Worm (Caenorhabditis elegans) whole organism, late embryonic: ENCODE results near the gene prp-18.

Source experiments
- K02D7.2 ChIP-seq: sonication (generic microtip); optimal IDR thresholded peaks from 2 replicates; lab custom pipeline; 2017; ENCODE audit warnings: mild to moderate bottlenecking, missing genetic modification characterization, missing compliant biosample characterization
- T23F11.4 ChIP-seq: fragments of 200-800 bp; sonication (Bioruptor generic); optimal IDR thresholded peaks from 2 replicates; lab custom pipeline; 2018; ENCODE audit warnings: mild to moderate bottlenecking, missing genetic modification characterization, missing compliant biosample characterization
- ahr-1 ChIP-seq: sonication (generic microtip); optimal IDR thresholded peaks from 2 replicates; lab custom pipeline; 2016; ENCODE audit warnings: missing genetic modification characterization, missing compliant biosample characterization
- ceh-14 ChIP-seq: sonication (generic microtip); optimal IDR thresholded peaks from 2 replicates; lab custom pipeline; 2016; ENCODE audit warnings: missing genotype, missing genetic modification characterization, missing compliant biosample characterization
- ceh-18 ChIP-seq: sonication (generic microtip); optimal IDR thresholded peaks from 2 replicates; lab custom pipeline; 2016; ENCODE audit warnings: missing genetic modification characterization, missing compliant biosample characterization
- ceh-19 ChIP-seq: fragments of 200-800 bp; sonication (Bioruptor generic); optimal IDR thresholded peaks from 2 replicates; lab custom pipeline; 2018; ENCODE audit warnings: mild to moderate bottlenecking, missing genetic modification characterization, missing compliant biosample characterization
- ceh-2 ChIP-seq: sonication (generic microtip); optimal IDR thresholded peaks from 2 replicates; lab custom pipeline; 2016; ENCODE audit warnings: missing genotype, missing genetic modification characterization, missing compliant biosample characterization
- ceh-24 ChIP-seq: sonication (generic microtip); optimal IDR thresholded peaks from 2 replicates; lab custom pipeline; 2016; ENCODE audit warnings: mild to moderate bottlenecking, missing genetic modification characterization, missing compliant biosample characterization
- ceh-30 ChIP-seq: fragments of 150-350 bp; optimal IDR thresholded peaks from 2 replicates; lab custom pipeline; 2014; ENCODE audit warnings: missing biosample characterization, missing genetic modification characterization
- ceh-31 ChIP-seq: sonication (generic microtip); optimal IDR thresholded peaks from 2 replicates; lab custom pipeline; 2016; ENCODE audit warnings: missing genetic modification characterization, missing compliant biosample characterization
- ceh-34 ChIP-seq: sonication (generic microtip); optimal IDR thresholded peaks from 2 replicates; lab custom pipeline; 2016; ENCODE audit warnings: mild to moderate bottlenecking, missing genetic modification characterization, missing compliant biosample characterization
- ceh-45 ChIP-seq: fragments of 200-800 bp; sonication (Bioruptor generic); IDR thresholded peaks from 2 replicates; pipeline ENCODE4 v1.3.6; 2022; ENCODE audit warnings: missing genetic modification reagents, missing genetic modification characterization, missing compliant biosample characterization
- ceh-9 ChIP-seq: sonication (generic microtip); optimal IDR thresholded peaks from 2 replicates; lab custom pipeline; 2016; ENCODE audit warnings: mild to moderate bottlenecking, missing genetic modification characterization, inconsistent platforms, missing compliant biosample characterization
- dve-1 ChIP-seq: sonication (generic microtip); optimal IDR thresholded peaks from 2 replicates; lab custom pipeline; 2017; ENCODE audit warnings: antibody characterized with exemption, mild to moderate bottlenecking, missing genetic modification characterization, missing compliant biosample characterization
- eyg-1 ChIP-seq: sonication (generic microtip); optimal IDR thresholded peaks from 2 replicates; lab custom pipeline; 2016; ENCODE audit warnings: missing genotype, missing genetic modification characterization, missing compliant biosample characterization
- gmeb-2 ChIP-seq: sonication (generic microtip); optimal IDR thresholded peaks from 2 replicates; lab custom pipeline; 2016; ENCODE audit warnings: missing genetic modification characterization, inconsistent platforms, missing compliant biosample characterization
- lim-6 ChIP-seq: sonication (generic microtip); optimal IDR thresholded peaks from 2 replicates; lab custom pipeline; 2016; ENCODE audit warnings: missing genetic modification characterization, missing compliant biosample characterization
- madf-2 ChIP-seq: sonication (generic microtip); optimal IDR thresholded peaks from 2 replicates; lab custom pipeline; 2017; ENCODE audit warnings: missing genetic modification characterization, missing compliant biosample characterization
- nfya-1 ChIP-seq: sonication (generic microtip); optimal IDR thresholded peaks from 2 replicates; lab custom pipeline; 2017; ENCODE audit warnings: missing genetic modification characterization, mild to moderate bottlenecking, missing compliant biosample characterization, antibody characterized with exemption, moderate library complexity
- nhr-11 ChIP-seq: fragments of 150-350 bp; optimal IDR thresholded peaks from 2 replicates; lab custom pipeline; 2014; ENCODE audit warnings: missing biosample characterization, missing genetic modification characterization
- nhr-232 ChIP-seq: sonication (generic microtip); optimal IDR thresholded peaks from 2 replicates; lab custom pipeline; 2016; ENCODE audit warnings: missing genetic modification characterization, missing compliant biosample characterization
- pag-3 ChIP-seq: sonication (generic microtip); optimal IDR thresholded peaks from 2 replicates; lab custom pipeline; 2016; ENCODE audit warnings: missing compliant biosample characterization, missing genetic modification characterization, borderline replicate concordance
- pax-1 ChIP-seq: fragments of 150-350 bp; optimal IDR thresholded peaks from 2 replicates; lab custom pipeline; 2014; ENCODE audit warnings: missing biosample characterization, missing genetic modification characterization
- pha-4 ChIP-seq: fragments of 150-350 bp; optimal IDR thresholded peaks from 2 replicates; lab custom pipeline; 2018; ENCODE audit warnings: missing biosample characterization, missing genetic modification reagents, missing genetic modification characterization
- pqm-1 ChIP-seq: sonication (generic microtip); optimal IDR thresholded peaks from 2 replicates; lab custom pipeline; 2016; ENCODE audit warnings: missing genetic modification characterization, missing compliant biosample characterization
- pros-1 ChIP-seq: fragments of 150-350 bp; optimal IDR thresholded peaks from 2 replicates; lab custom pipeline; 2014; ENCODE audit warnings: missing biosample characterization, missing genetic modification reagents, missing genetic modification characterization
- ref-2 ChIP-seq: sonication (generic microtip); optimal IDR thresholded peaks from 2 replicates; lab custom pipeline; 2016; ENCODE audit warnings: missing genetic modification characterization, missing compliant biosample characterization
- rnt-1 ChIP-seq: sonication (generic microtip); optimal IDR thresholded peaks from 2 replicates; lab custom pipeline; 2016; ENCODE audit warnings: missing genetic modification characterization, missing compliant biosample characterization
- sox-4 ChIP-seq: sonication (generic microtip); optimal IDR thresholded peaks from 2 replicates; lab custom pipeline; 2017; ENCODE audit warnings: mild to moderate bottlenecking, missing genetic modification characterization, inconsistent platforms, missing compliant biosample characterization
- syd-9 ChIP-seq: sonication (generic microtip); optimal IDR thresholded peaks from 2 replicates; lab custom pipeline; 2016; ENCODE audit warnings: mild to moderate bottlenecking, missing genetic modification characterization, moderate library complexity, missing compliant biosample characterization
- tbx-2 ChIP-seq: sonication (generic microtip); optimal IDR thresholded peaks from 2 replicates; lab custom pipeline; 2016; ENCODE audit warnings: missing genetic modification characterization, missing compliant biosample characterization
- unc-42 ChIP-seq: sonication (generic microtip); optimal IDR thresholded peaks from 2 replicates; lab custom pipeline; 2016; ENCODE audit warnings: missing genotype, missing genetic modification characterization, missing compliant biosample characterization
- unc-55 ChIP-seq: sonication (generic microtip); optimal IDR thresholded peaks from 2 replicates; lab custom pipeline; 2017; ENCODE audit warnings: missing biosample characterization, missing genetic modification reagents, missing genetic modification characterization
- unc-86 ChIP-seq: sonication (generic microtip); optimal IDR thresholded peaks from 2 replicates; lab custom pipeline; 2016; ENCODE audit warnings: missing genetic modification characterization, missing compliant biosample characterization

Gene prp-18

ce11 chrIV:9884257-9884656 is at the start of gene prp-18, which contains the start of gene mccc-1:
Gene prp-18 (minus strand): TSS chrIV:9884383.
Gene mccc-1 (plus strand): TSS chrIV:9884570.
- no peak for TF ChIP-seq eyg-1
- peak; percentile 16 for TF ChIP-seq nfya-1 (tag; lab: Kevin White, UChicago)
- peak; percentile 86 for TF ChIP-seq unc-42 (tag; lab: Kevin White, UChicago)
- peak; percentile 44 for TF ChIP-seq ceh-31 (tag; lab: Kevin White, UChicago)
- TF ChIP-seq unc-55 (GFP tag; lab: Kevin White, UChicago): peak; percentile 28
- TF ChIP-seq dve-1 (tag; lab: Kevin White, UChicago): peak; percentile 2

- TF ChIP-seq ceh-30 (tag; lab: Kevin White, UChicago) (no peak), T23F11.4 (GFP tag; lab: Kevin White, UChicago) (no peak), pha-4 (tag; lab: Kevin White, UChicago) (no peak), pax-1 (tag; lab: Kevin White, UChicago) (no peak), K02D7.2 (tag; lab: Kevin White, UChicago) (no peak), gmeb-2 (tag; lab: Kevin White, UChicago) (no peak), pqm-1 (tag; lab: Kevin White, UChicago) (no peak), syd-9 (no peak), unc-42 (tag; lab: Kevin White, UChicago) (no peak), ceh-19 (GFP tag; lab: Kevin White, UChicago) (no peak), pros-1 (tag; lab: Kevin White, UChicago) (no peak), unc-86 (tag; lab: Kevin White, UChicago) (no peak)
These were observed 49.4 kb upstream of the prp-18 start, which contains the start of gene spe-29 for ce11 chrIV:9933580-9933979. Gene spe-29 (plus strand): TSS chrIV:9933880.

ce11 chrIV:9932055-9932454 is 47.9 kb upstream of the prp-18 start, which contains the start of the genes trmt-10A and F25H8.2:
Gene trmt-10A (minus strand): TSS chrIV:9932213.
Gene F25H8.2 (plus strand): TSS chrIV:9932235.
- no peak for TF ChIP-seq nhr-11 (tag; lab: Kevin White, UChicago)
- TF ChIP-seq unc-42 (tag; lab: Kevin White, UChicago): peak; percentile 74
- peak; percentile 21 for TF ChIP-seq ceh-14
- TF ChIP-seq, all 69 proteins: peak for 2

- peak; percentile 4 for TF ChIP-seq nfya-1 (tag; lab: Kevin White, UChicago)
- peak; percentile 8 for TF ChIP-seq rnt-1 (tag; lab: Kevin White, UChicago)
- TF ChIP-seq dve-1 (tag; lab: Kevin White, UChicago): no peak
- TF ChIP-seq ceh-18: peak; percentile 53
- TF ChIP-seq unc-55 (GFP tag; lab: Kevin White, UChicago): peak; percentile 41
These were observed 44.2 kb upstream of the prp-18 start, which contains the start of gene dur-1 for ce11 chrIV:9928180-9928896. Gene dur-1 (minus strand): TSS chrIV:9928230.

- TF ChIP-seq ceh-31 (tag; lab: Kevin White, UChicago): no peak
- no peak for TF ChIP-seq ceh-19 (GFP tag; lab: Kevin White, UChicago)
- TF ChIP-seq ceh-24 (tag; lab: Kevin White, UChicago): no peak
- TF ChIP-seq ahr-1: no peak
- TF ChIP-seq pag-3 (tag; lab: Kevin White, UChicago): no peak
- no peak for TF ChIP-seq nhr-232
- no peak for TF ChIP-seq madf-2 (tag; lab: Kevin White, UChicago)
- no peak for TF ChIP-seq pros-1 (tag; lab: Kevin White, UChicago)
- no peak for TF ChIP-seq ceh-45
- no peak for TF ChIP-seq ceh-34
- TF ChIP-seq, all 69 proteins: peak for 0
These were observed 40.2 kb upstream of the prp-18 start for ce11 chrIV:9924419-9924818.

- TF ChIP-seq ref-2 (tag; lab: Kevin White, UChicago) (no peak), pax-1 (tag; lab: Kevin White, UChicago) (no peak), sox-4 (tag; lab: Kevin White, UChicago) (no peak), ceh-2 (tag; lab: Kevin White, UChicago) (no peak), ceh-34 (no peak), madf-2 (tag; lab: Kevin White, UChicago) (no peak), unc-86 (tag; lab: Kevin White, UChicago) (no peak), ceh-31 (tag; lab: Kevin White, UChicago) (no peak), dve-1 (tag; lab: Kevin White, UChicago) (no peak), nhr-232 (no peak), ceh-9 (tag; lab: Kevin White, UChicago) (no peak), pag-3 (tag; lab: Kevin White, UChicago) (no peak), unc-55 (GFP tag; lab: Kevin White, UChicago) (no peak), tbx-2 (tag; lab: Kevin White, UChicago) (no peak), ceh-18 (no peak), lim-6 (tag; lab: Kevin White, UChicago) (no peak), ahr-1 (no peak)
These were observed 36.2 kb upstream of the prp-18 start for ce11 chrIV:9920426-9920825.
